Worm (Caenorhabditis elegans): ENCODE results near the gene rig-3.

Gene rig-3

DNA sequence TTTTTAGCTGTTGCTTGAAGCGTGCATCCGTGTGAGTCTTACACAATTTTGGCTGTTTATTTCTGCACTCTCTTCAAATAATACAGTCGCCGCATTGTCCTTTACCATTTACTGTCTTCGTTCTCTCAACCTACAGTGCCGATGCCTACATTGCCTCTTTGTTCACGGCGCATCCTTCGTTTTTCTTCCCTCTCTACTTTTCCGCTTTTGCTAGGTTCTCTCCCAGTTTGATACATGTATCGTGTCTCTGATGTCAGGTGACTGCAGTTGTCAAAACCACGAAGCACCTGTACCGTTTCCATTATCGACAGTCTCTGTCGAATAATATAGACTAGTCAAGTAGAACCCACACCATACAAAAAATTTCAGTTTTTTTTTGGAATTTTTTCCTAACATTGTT lies 44.8 kb upstream of the rig-3 start:
- TF ChIP-seq F33H1.4 (GFP tag; IDR thresholded peaks at IDR 0.05) (no peak), dox-1 (GFP tag; IDR thresholded peaks at IDR 0.05) (peak; percentile 55), cebp-1 (GFP tag; IDR thresholded peaks at IDR 0.05) (no peak), cebp-1 (tag; optimal IDR thresholded peaks at IDR 0.05) (peak; percentile 54), nhr-80 (tag; optimal IDR thresholded peaks at IDR 0.05) (peak; percentile 89), mcd-1 (GFP tag; IDR thresholded peaks at IDR 0.05) (peak; percentile 32; the same call in 1 of the 2 replicates), hlh-12 (tag; optimal IDR thresholded peaks at IDR 0.05) (no peak), mxl-1 (tag; optimal IDR thresholded peaks at IDR 0.05) (no peak), ZK185.1 (tag; optimal IDR thresholded peaks at IDR 0.05; ENCODE audit: poor library complexity, severe bottlenecking) (peak; percentile 15), nfyb-1 (GFP tag; IDR thresholded peaks at IDR 0.05) (no peak), sptf-2 (GFP tag; optimal IDR thresholded peaks at IDR 0.05) (no peak), F23B12.7 (tag; optimal IDR thresholded peaks at IDR 0.05; ENCODE audit: insufficient read depth) (peak; percentile 37), somi-1 (GFP tag; optimal IDR thresholded peaks at IDR 0.05) (no peak), lin-40 (tag; optimal IDR thresholded peaks at IDR 0.05) (peak; percentile 62), mes-4 (tag; optimal IDR thresholded peaks at IDR 0.05) (no peak), attf-5 (GFP tag; optimal IDR thresholded peaks at IDR 0.05) (peak; percentile 49), hmg-1.2 (GFP tag; IDR thresholded peaks at IDR 0.05) (peak; percentile 31; the same call in 1 of the 2 replicates), ztf-28 (GFP tag; IDR thresholded peaks at IDR 0.05) (no peak), lir-1 (GFP tag; conservative IDR thresholded peaks at IDR 0.05) (peak; percentile 29; the same call in 1 of the 2 replicates), ekl-4 (GFP tag; IDR thresholded peaks at IDR 0.05) (no peak), atf-7 (tag; optimal IDR thresholded peaks at IDR 0.05) (peak; percentile 11), ets-4 (GFP tag; optimal IDR thresholded peaks at IDR 0.05) (peak; percentile 7), ztf-26 (tag; optimal IDR thresholded peaks at IDR 0.05) (peak; percentile 27), madf-3 (GFP tag; IDR thresholded peaks at IDR 0.05) (0 out of 2 replicates have a peak, but pooled peaks have one; percentile 41), B0336.3 (GFP tag; IDR thresholded peaks at IDR 0.05) (peak; percentile 42; the same call in 1 of the 2 replicates), let-607 (tag; optimal IDR thresholded peaks at IDR 0.05) (peak; percentile 66)

ce11 chrX:6813025-6813424 lies 40.4 kb upstream of the rig-3 start:
- no peak for TF ChIP-seq lsl-1 (GFP tag; optimal IDR thresholded peaks at IDR 0.05)
- no peak for TF ChIP-seq snpc-4 (GFP tag; optimal IDR thresholded peaks at IDR 0.05)
- no peak for TF ChIP-seq snpc-4 (tag; optimal IDR thresholded peaks at IDR 0.05)
- TF ChIP-seq attf-5 (GFP tag; optimal IDR thresholded peaks at IDR 0.05): no peak
- TF ChIP-seq egl-18 (GFP tag; IDR thresholded peaks at IDR 0.05): no peak
- TF ChIP-seq mcd-1 (GFP tag; IDR thresholded peaks at IDR 0.05): no peak
- TF ChIP-seq nhr-90 (tag; optimal IDR thresholded peaks at IDR 0.05): no peak
- no peak for TF ChIP-seq K12H6.12 (tag; optimal IDR thresholded peaks at IDR 0.05)
- no peak for TF ChIP-seq ztf-3 (GFP tag; optimal IDR thresholded peaks at IDR 0.05)
- no peak for TF ChIP-seq Y67H2A.10 (GFP tag; conservative IDR thresholded peaks at IDR 0.05)
- TF ChIP-seq ztf-28 (GFP tag; IDR thresholded peaks at IDR 0.05): no peak
- no peak for TF ChIP-seq let-526 (GFP tag; IDR thresholded peaks at IDR 0.05)
- TF ChIP-seq rec-8 (tag; optimal IDR thresholded peaks at IDR 0.05): no peak
- TF ChIP-seq attf-3 (GFP tag; conservative IDR thresholded peaks at IDR 0.05): no peak

DNA sequence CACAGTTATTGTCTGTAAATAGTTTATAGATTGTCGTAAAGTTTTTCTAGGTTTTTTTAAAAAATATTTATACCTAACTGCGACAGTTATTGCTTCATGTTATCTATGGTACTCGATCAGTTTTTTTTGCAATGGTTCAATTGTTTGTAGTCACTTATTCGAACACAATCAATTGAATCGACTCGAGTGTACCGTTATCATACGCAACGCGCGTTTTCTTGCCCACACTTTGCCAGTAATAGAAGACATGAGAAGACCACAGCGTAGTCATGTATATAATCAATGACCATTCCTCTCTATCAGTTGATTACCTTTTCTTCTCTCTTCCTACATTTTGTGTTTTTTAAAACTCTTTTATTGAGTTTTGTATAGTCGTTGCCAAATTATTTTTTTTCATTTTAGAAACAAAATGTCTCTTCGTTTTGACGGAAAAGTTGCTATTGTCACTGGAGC lies 35.4 kb upstream of the rig-3 start, which contains the start of gene dhs-28:
dhs-28 (plus strand) TSS at position 403 of the 453 bp plus-strand sequence.
- TF ChIP-seq xnd-1 (tag; optimal IDR thresholded peaks at IDR 0.05): no peak
- TF ChIP-seq F37B4.10 (GFP tag; IDR thresholded peaks at IDR 0.05): no peak
- no peak for TF ChIP-seq F55B11.4 (tag; optimal IDR thresholded peaks at IDR 0.05; ENCODE audit: borderline replicate concordance, insufficient read depth)
- TF ChIP-seq ets-4 (GFP tag; optimal IDR thresholded peaks at IDR 0.05): no peak
- no peak for TF ChIP-seq lin-40 (tag; optimal IDR thresholded peaks at IDR 0.05)
- no peak for TF ChIP-seq dox-1 (GFP tag; IDR thresholded peaks at IDR 0.05)
- TF ChIP-seq Y95B8A.8 (GFP tag; IDR thresholded peaks at IDR 0.05): no peak
- TF ChIP-seq madf-6 (GFP tag; IDR thresholded peaks at IDR 0.05): no peak
- no peak for TF ChIP-seq mel-28 (tag; optimal IDR thresholded peaks at IDR 0.05; ENCODE audit: borderline replicate concordance)
- TF ChIP-seq nhr-80 (tag; optimal IDR thresholded peaks at IDR 0.05): peak; percentile 85
- TF ChIP-seq unc-62 (GFP tag; optimal IDR thresholded peaks at IDR 0.05): peak; percentile 6
- peak; percentile 23 for TF ChIP-seq tbp1 (GFP tag; optimal IDR thresholded peaks at IDR 0.05)
- no peak for TF ChIP-seq cebp-1 (GFP tag; IDR thresholded peaks at IDR 0.05)
- TF ChIP-seq cebp-1 (tag; optimal IDR thresholded peaks at IDR 0.05): peak; percentile 27

Data from whole organism, young adult.